Worm (Caenorhabditis elegans): ENCODE data around the gene M70.5.

Gene M70.5

ce11 chrIV:2275545-2275944, at the start of gene M70.5:
Gene M70.5, minus strand, starts transcription at chrIV:2275622.
- TF ChIP-seq scrt-1 (GFP tag; IDR thresholded peaks at IDR 0.05), result 0 out of 2 replicates have a peak, but pooled peaks have one; percentile 31

DNA sequence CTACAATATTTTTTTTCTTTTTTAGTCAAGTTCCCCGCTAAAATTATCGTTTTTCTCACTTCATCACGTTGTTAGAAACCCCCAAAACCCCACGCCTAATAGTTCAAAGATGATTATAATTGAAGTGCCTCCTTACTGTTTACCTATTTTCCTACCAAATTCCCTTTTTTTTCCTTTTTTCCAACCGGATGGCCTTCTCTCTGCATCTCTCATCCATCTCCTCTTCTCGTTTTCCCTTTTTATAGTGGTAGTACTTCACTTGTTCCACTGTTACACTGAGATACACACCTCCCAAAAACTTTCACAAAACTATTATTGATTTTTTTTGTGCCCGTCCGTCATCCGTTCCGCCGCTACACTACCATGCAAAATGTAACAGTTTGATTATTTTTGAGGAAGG, 47.6 kb upstream of the M70.5 start, which contains the start of gene nsy-4:
Gene nsy-4 (plus strand): TSS at position 274 of the 400 bp plus-strand sequence.
- TF ChIP-seq ceh-36 (tag; optimal IDR thresholded peaks at IDR 0.05) (no peak), aly-1 (tag; optimal IDR thresholded peaks at IDR 0.05) (no peak), scrt-1 (GFP tag; IDR thresholded peaks at IDR 0.05) (no peak), sea-1 (GFP tag; conservative IDR thresholded peaks at IDR 0.05) (no peak), tbx-11 (GFP tag; IDR thresholded peaks at IDR 0.05) (no peak), flt-1 (GFP tag; IDR thresholded peaks at IDR 0.05) (no peak)

ce11 chrIV:2321546-2321945, 46.1 kb upstream of the M70.5 start:
- TF ChIP-seq sea-1 (GFP tag; conservative IDR thresholded peaks at IDR 0.05) (no peak), aly-1 (tag; optimal IDR thresholded peaks at IDR 0.05) (no peak)

- no peak for TF ChIP-seq sea-1 (GFP tag; conservative IDR thresholded peaks at IDR 0.05)
- no peak for TF ChIP-seq hmbx-1 (tag; optimal IDR thresholded peaks at IDR 0.05)
- no peak for TF ChIP-seq tra-4 (tag; optimal IDR thresholded peaks at IDR 0.05)
- TF ChIP-seq hmg-4 (GFP tag; optimal IDR thresholded peaks at IDR 0.05), result no peak
- TF ChIP-seq flt-1 (GFP tag; IDR thresholded peaks at IDR 0.05), result no peak
- TF ChIP-seq ceh-36 (tag; optimal IDR thresholded peaks at IDR 0.05), result no peak
- TF ChIP-seq ama-1 (optimal IDR thresholded peaks at IDR 0.05), result no peak
- no peak for TF ChIP-seq tbx-37 (GFP tag; conservative IDR thresholded peaks at IDR 0.05)
- no peak for TF ChIP-seq B0310.2 (tag; optimal IDR thresholded peaks at IDR 0.05)
- no peak for TF ChIP-seq hnd-1 (tag; optimal IDR thresholded peaks at IDR 0.05)
- TF ChIP-seq aly-1 (tag; optimal IDR thresholded peaks at IDR 0.05), result no peak
- TF ChIP-seq tbx-11 (GFP tag; IDR thresholded peaks at IDR 0.05), result no peak
- TF ChIP-seq ets-7 (tag; optimal IDR thresholded peaks at IDR 0.05), result no peak
- no peak for TF ChIP-seq F13C5.2 (tag; optimal IDR thresholded peaks at IDR 0.05)
- TF ChIP-seq scrt-1 (GFP tag; IDR thresholded peaks at IDR 0.05), result no peak
- no peak for TF ChIP-seq ceh-13 (GFP tag; optimal IDR thresholded peaks at IDR 0.05)
- TF ChIP-seq pes-1 (GFP tag; IDR thresholded peaks at IDR 0.05), result no peak
These were observed 44.6 kb upstream of the M70.5 start for ce11 chrIV:2320009-2320408.

DNA sequence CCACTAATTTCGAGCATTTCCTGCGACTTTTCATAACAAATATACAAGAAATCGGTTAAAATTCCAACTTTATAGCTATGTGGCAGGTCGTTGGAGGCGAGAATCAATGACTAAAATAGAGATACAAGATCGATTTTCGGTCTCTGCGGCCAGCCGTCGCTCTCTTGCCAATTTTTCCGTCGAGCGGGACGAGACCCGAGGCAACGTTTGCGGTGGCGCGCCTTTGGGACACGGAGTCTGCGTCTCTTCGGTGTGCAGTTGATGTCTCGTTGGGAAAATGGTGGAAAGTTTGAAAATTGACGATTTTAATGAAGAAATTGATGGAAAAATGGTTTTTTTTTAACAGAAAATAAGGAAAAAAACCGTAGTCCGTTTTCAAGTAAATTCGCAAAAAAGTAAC, 41.4 kb upstream of the M70.5 start:
- TF ChIP-seq aly-1 (tag; optimal IDR thresholded peaks at IDR 0.05) (no peak), hmg-4 (GFP tag; optimal IDR thresholded peaks at IDR 0.05) (peak; percentile 50)

- TF ChIP-seq tbx-11 (GFP tag; IDR thresholded peaks at IDR 0.05) (no peak), aly-1 (tag; optimal IDR thresholded peaks at IDR 0.05) (no peak), flt-1 (GFP tag; IDR thresholded peaks at IDR 0.05) (no peak), hmg-4 (GFP tag; optimal IDR thresholded peaks at IDR 0.05) (no peak), tbx-37 (GFP tag; conservative IDR thresholded peaks at IDR 0.05) (no peak), ets-7 (tag; optimal IDR thresholded peaks at IDR 0.05) (no peak), ceh-36 (tag; optimal IDR thresholded peaks at IDR 0.05) (no peak)
These were observed 40.9 kb upstream of the M70.5 start, which contains the start of gene Y38F2AL.12 for ce11 chrIV:2316273-2316672. Gene Y38F2AL.12, plus strand, starts transcription at chrIV:2316573.

ce11 chrIV:2315545-2315995, 40.1 kb upstream of the M70.5 start, which contains the start of gene vha-3:
Gene vha-3, minus strand, starts transcription at chrIV:2315945.
- no peak for TF ChIP-seq hmbx-1 (tag; optimal IDR thresholded peaks at IDR 0.05)
- TF ChIP-seq tra-4 (tag; optimal IDR thresholded peaks at IDR 0.05), result no peak
- no peak for TF ChIP-seq sea-1 (GFP tag; conservative IDR thresholded peaks at IDR 0.05)
- TF ChIP-seq aly-1 (tag; optimal IDR thresholded peaks at IDR 0.05), result no peak
- TF ChIP-seq F13C5.2 (tag; optimal IDR thresholded peaks at IDR 0.05), result no peak
- no peak for TF ChIP-seq B0310.2 (tag; optimal IDR thresholded peaks at IDR 0.05)
- TF ChIP-seq hnd-1 (tag; optimal IDR thresholded peaks at IDR 0.05), result no peak
- TF ChIP-seq ama-1 (optimal IDR thresholded peaks at IDR 0.05), result no peak
- TF ChIP-seq tbx-11 (GFP tag; IDR thresholded peaks at IDR 0.05), result no peak
- TF ChIP-seq ceh-36 (tag; optimal IDR thresholded peaks at IDR 0.05), result no peak
- TF ChIP-seq pes-1 (GFP tag; IDR thresholded peaks at IDR 0.05), result no peak
- no peak for TF ChIP-seq scrt-1 (GFP tag; IDR thresholded peaks at IDR 0.05)

DNA sequence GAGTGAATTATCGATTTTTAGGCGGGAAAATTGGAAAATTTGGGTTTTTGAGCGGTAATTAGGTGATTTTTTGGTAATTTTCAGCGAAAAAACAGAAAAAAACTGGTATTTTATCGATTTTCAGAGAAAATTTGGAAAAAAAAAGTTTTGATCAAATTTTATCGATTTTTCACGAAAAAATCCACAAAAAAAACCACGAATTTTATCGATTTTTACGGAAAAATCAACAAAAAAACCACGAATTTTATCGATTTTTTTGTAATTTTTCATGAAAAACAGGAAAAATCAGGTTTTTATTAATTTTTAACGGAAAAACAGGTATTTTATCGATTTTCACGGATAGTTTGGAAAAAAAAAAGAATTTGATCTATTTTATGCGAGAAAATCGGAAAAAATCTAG, 39.4 kb upstream of the M70.5 start:
- TF ChIP-seq F13C5.2 (tag; optimal IDR thresholded peaks at IDR 0.05) (no peak), B0310.2 (tag; optimal IDR thresholded peaks at IDR 0.05) (no peak), ceh-13 (GFP tag; optimal IDR thresholded peaks at IDR 0.05) (no peak), sea-1 (GFP tag; conservative IDR thresholded peaks at IDR 0.05) (no peak), hmg-4 (GFP tag; optimal IDR thresholded peaks at IDR 0.05) (no peak), tbx-37 (GFP tag; conservative IDR thresholded peaks at IDR 0.05) (no peak), hmbx-1 (tag; optimal IDR thresholded peaks at IDR 0.05) (no peak), pes-1 (GFP tag; IDR thresholded peaks at IDR 0.05) (no peak), ets-7 (tag; optimal IDR thresholded peaks at IDR 0.05) (no peak), ama-1 (optimal IDR thresholded peaks at IDR 0.05) (no peak)
